Fruit fly (Drosophila melanogaster): ENCODE data around the gene CG8064.
A peak's percentile ranks its signal among the peaks of the same experiment; 100 is the strongest.

The CG8064 gene

DNA sequence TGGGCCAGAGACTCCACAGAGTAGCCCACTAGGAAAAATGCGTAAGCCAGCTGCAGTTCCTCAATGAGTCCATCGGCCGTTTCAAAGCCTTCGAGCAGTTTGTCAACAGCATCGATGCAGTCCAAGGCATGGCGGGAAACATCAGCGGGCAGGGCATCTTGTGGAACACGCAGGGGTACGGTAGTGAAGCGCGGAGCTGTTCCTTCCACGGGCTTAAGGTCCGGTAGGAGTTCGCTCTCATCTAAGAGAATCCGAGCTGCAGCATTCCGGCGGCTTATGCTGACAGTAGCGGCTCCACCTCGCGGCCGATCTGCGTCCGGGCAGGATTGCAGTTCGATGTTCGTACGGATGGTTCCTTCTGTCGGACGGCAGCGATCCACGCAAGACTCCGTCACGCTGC lies 31.6 kb upstream of the CG8064 start:
- TF ChIP-seq Sin3A (optimal IDR thresholded peaks at IDR 0.05): no peak
- TF ChIP-seq psq (optimal IDR thresholded peaks at IDR 0.05): no peak
- no peak for TF ChIP-seq Myc (optimal IDR thresholded peaks at IDR 0.05)
- peak; percentile 92 for TF ChIP-seq ttk (optimal IDR thresholded peaks at IDR 0.05)

DNA sequence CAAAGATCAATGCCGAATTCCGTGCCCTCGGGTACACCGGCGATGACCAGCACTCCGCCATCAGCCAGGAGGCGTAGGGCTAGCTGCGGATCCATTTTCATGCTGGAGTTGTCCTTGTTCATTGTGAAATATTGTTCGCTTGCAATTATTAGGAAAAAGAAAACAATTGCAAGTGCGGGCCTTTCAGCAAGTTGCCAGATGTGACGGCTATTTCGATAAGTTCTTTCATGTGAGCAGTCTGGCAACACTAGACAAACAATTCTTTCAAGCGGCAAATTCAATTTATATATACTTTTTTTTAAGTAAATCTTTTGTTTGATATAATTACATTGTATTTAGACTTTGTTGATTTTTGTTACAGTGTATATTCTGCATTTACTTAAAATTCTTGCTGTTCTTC lies 30.9 kb upstream of the CG8064 start, which contains the start of gene CG12320:
Gene CG12320, minus strand, starts transcription at position 157 of the 400 bp plus-strand sequence.
- TF ChIP-seq Myc (optimal IDR thresholded peaks at IDR 0.05): no peak
- TF ChIP-seq insv (optimal IDR thresholded peaks at IDR 0.05): no peak
- no peak for TF ChIP-seq psq (optimal IDR thresholded peaks at IDR 0.05)
- TF ChIP-seq h (optimal IDR thresholded peaks at IDR 0.05): no peak
- no peak for TF ChIP-seq Sin3A (optimal IDR thresholded peaks at IDR 0.05)
- no peak for TF ChIP-seq ttk (optimal IDR thresholded peaks at IDR 0.05)

DNA sequence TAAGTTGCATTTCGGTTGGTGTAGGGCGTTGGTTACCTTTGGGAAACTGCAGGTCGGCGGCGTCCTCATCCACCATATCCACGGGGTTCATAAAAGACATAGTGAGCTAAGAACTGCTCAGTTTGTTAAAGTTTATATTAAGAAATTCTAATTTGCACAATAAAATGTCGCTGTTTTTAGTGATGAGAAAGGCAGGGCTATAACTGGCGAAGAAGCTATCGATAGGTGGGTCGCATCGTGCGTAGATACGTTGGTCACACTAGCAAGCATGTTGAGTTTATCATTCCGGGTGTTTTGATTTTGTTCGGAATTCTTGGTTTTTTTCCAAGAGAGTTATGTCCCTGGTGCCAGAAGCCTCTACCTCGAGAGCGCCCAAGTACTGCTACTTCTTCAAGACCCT lies 28.2 kb upstream of the CG8064 start, which contains the start of the genes Ada2a, Polr2D, Tgs1 and moi:
Gene Ada2a, minus strand, starts transcription at position 207 of the 400 bp plus-strand sequence.
Gene Polr2D, minus strand, starts transcription at position 207 of the 400 bp plus-strand sequence.
Gene Tgs1, plus strand, starts transcription at position 250 of the 400 bp plus-strand sequence.
Gene moi, plus strand, starts transcription at position 250 of the 400 bp plus-strand sequence.
- TF ChIP-seq h (optimal IDR thresholded peaks at IDR 0.05): no peak
- no peak for TF ChIP-seq Sin3A (optimal IDR thresholded peaks at IDR 0.05)
- no peak for TF ChIP-seq psq (optimal IDR thresholded peaks at IDR 0.05)
- no peak for TF ChIP-seq insv (optimal IDR thresholded peaks at IDR 0.05)
- TF ChIP-seq Myc (optimal IDR thresholded peaks at IDR 0.05): no peak
- no peak for TF ChIP-seq ttk (optimal IDR thresholded peaks at IDR 0.05)

- TF ChIP-seq Myc (optimal IDR thresholded peaks at IDR 0.05) (no peak), insv (optimal IDR thresholded peaks at IDR 0.05) (no peak), ttk (optimal IDR thresholded peaks at IDR 0.05) (no peak), psq (optimal IDR thresholded peaks at IDR 0.05) (no peak), Sin3A (optimal IDR thresholded peaks at IDR 0.05) (no peak), h (optimal IDR thresholded peaks at IDR 0.05) (no peak)
Observed at dm6 chr3R:18260016-18260415, 23.4 kb upstream of the CG8064 start.

DNA sequence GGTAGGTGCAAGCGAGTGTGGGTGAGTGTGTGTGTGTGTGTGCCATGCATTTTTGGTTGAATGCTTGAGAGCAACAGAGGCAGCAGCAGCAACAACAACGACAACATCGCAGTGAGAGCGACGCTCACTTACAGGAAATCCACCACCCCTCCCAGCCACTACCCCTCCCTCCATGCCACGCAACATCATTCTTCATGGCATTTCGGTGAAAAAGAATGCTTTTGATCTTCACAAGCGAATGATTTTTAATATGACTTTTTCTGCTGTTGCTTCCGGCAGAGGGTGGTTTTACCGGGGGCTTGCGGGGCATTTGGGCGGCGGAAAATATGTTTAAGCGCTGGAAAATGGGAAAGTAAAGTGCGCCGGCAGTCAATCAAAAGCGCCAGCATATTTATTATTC lies 21.9 kb upstream of the CG8064 start:
- no peak for TF ChIP-seq psq (optimal IDR thresholded peaks at IDR 0.05)
- TF ChIP-seq insv (optimal IDR thresholded peaks at IDR 0.05): no peak
- no peak for TF ChIP-seq h (optimal IDR thresholded peaks at IDR 0.05)
- TF ChIP-seq ttk (optimal IDR thresholded peaks at IDR 0.05): no peak
- TF ChIP-seq Myc (optimal IDR thresholded peaks at IDR 0.05): no peak
- TF ChIP-seq Sin3A (optimal IDR thresholded peaks at IDR 0.05): no peak

dm6 chr3R:18265275-18265674 lies 18.2 kb upstream of the CG8064 start:
- no peak for TF ChIP-seq h (optimal IDR thresholded peaks at IDR 0.05)
- no peak for TF ChIP-seq Myc (optimal IDR thresholded peaks at IDR 0.05)
- TF ChIP-seq psq (optimal IDR thresholded peaks at IDR 0.05): no peak
- TF ChIP-seq insv (optimal IDR thresholded peaks at IDR 0.05): no peak
- no peak for TF ChIP-seq Sin3A (optimal IDR thresholded peaks at IDR 0.05)
- no peak for TF ChIP-seq ttk (optimal IDR thresholded peaks at IDR 0.05)

DNA sequence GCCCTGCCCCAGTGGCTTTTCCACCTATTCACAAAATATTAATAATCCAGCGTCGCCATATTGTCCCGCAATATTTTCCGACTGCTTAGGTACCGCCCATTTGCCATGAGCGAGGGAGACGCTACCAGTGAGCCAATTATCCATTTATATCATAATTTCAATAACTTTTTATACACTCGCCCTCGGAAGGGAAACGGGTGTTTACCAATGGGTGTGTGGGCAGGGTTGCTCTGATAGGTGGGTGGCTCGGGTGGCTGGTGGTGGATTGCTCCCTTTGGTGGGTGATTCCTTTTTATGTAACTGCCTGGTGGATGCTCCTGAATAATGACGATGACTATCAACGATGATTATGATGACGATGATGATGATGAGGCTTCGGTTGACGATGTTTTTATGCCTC lies 16.8 kb upstream of the CG8064 start:
- TF ChIP-seq ttk (optimal IDR thresholded peaks at IDR 0.05): no peak
- TF ChIP-seq insv (optimal IDR thresholded peaks at IDR 0.05): no peak
- no peak for TF ChIP-seq Sin3A (optimal IDR thresholded peaks at IDR 0.05)
- TF ChIP-seq Myc (optimal IDR thresholded peaks at IDR 0.05): no peak
- no peak for TF ChIP-seq h (optimal IDR thresholded peaks at IDR 0.05)
- no peak for TF ChIP-seq psq (optimal IDR thresholded peaks at IDR 0.05)

DNA sequence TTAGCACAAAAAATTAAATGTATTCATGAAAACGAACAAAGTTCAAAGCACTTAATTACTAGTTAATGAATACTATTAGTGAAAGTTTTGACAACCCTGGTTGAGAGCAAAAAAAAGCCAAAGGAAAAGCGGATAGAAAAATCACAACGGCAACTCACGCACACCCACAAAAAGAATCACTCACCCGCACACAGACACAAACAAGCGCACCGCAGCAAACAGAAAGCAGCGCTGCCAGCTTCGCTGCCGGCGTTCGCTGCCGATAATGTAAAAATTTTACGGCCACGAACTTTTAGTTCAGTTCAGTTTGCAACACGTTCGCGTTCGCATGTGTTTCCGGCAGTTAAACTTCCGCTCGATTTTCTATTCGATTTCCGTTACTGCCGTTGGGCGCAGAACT lies 16.0 kb upstream of the CG8064 start, which contains the start of gene CG18599:
Gene CG18599, plus strand, starts transcription at position 301 of the 400 bp plus-strand sequence.
- TF ChIP-seq h (optimal IDR thresholded peaks at IDR 0.05): no peak
- TF ChIP-seq psq (optimal IDR thresholded peaks at IDR 0.05): no peak
- no peak for TF ChIP-seq Sin3A (optimal IDR thresholded peaks at IDR 0.05)
- no peak for TF ChIP-seq Myc (optimal IDR thresholded peaks at IDR 0.05)
- no peak for TF ChIP-seq ttk (optimal IDR thresholded peaks at IDR 0.05)
- no peak for TF ChIP-seq insv (optimal IDR thresholded peaks at IDR 0.05)

- TF ChIP-seq insv (optimal IDR thresholded peaks at IDR 0.05): no peak
- no peak for TF ChIP-seq psq (optimal IDR thresholded peaks at IDR 0.05)
Observed at dm6 chr3R:18269744-18270348, 13.6 kb upstream of the CG8064 start.

- TF ChIP-seq psq (optimal IDR thresholded peaks at IDR 0.05): no peak
- no peak for TF ChIP-seq h (optimal IDR thresholded peaks at IDR 0.05)
- TF ChIP-seq ttk (optimal IDR thresholded peaks at IDR 0.05): no peak
- TF ChIP-seq Sin3A (optimal IDR thresholded peaks at IDR 0.05): no peak
- TF ChIP-seq insv (optimal IDR thresholded peaks at IDR 0.05): no peak
- TF ChIP-seq Myc (optimal IDR thresholded peaks at IDR 0.05): no peak
Observed at dm6 chr3R:18274328-18275098, 8.9 kb upstream of the CG8064 start, which contains the start of the genes Vps39 and eIF1A. Vps39 (minus strand) TSS chr3R:18274446. eIF1A (plus strand) TSS chr3R:18274665.

dm6 chr3R:18275113-18275782 lies 8.2 kb upstream of the CG8064 start:
- TF ChIP-seq insv (optimal IDR thresholded peaks at IDR 0.05) (no peak), Myc (optimal IDR thresholded peaks at IDR 0.05) (no peak), Sin3A (optimal IDR thresholded peaks at IDR 0.05) (no peak), psq (optimal IDR thresholded peaks at IDR 0.05) (no peak)

DNA sequence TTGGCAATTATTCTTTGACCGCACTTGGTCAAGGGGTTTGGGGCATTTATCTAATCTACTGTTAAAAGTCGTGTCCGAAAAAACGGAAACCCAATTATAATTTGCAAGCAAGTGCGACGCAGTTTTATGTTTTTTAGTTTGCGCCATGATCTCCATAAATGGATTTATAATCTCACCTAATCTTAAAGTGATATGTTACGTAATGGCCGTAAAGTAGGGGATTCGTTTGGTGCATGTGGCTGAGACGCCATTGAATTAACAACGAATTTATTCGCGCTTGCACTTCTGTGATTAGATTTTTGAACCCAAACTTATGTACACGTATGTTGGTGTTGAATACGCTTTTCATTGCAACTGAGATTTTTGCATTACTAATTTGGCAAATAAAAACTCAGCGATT lies 6.8 kb upstream of the CG8064 start:
- TF ChIP-seq ttk (optimal IDR thresholded peaks at IDR 0.05) (no peak), Sin3A (optimal IDR thresholded peaks at IDR 0.05) (no peak)

Data from Kc167 (cell line).